Worm (Caenorhabditis elegans) whole organism, L4 larva: ENCODE results near the gene miz-1.
A peak's percentile ranks its signal among the peaks of the same experiment; 100 is the strongest.

Experiments used
- F10B5.3 ChIP-seq: sonication (generic microtip); optimal IDR thresholded peaks from 2 replicates; lab custom pipeline; 2016; ENCODE audit warnings: mild to moderate bottlenecking, missing genetic modification characterization, missing compliant biosample characterization
- T26A8.4 ChIP-seq: fragments of 200-800 bp; sonication (Bioruptor generic); IDR thresholded peaks from 2 replicates; pipeline ENCODE4 v1.3.6; 2022; ENCODE audit warnings: missing genetic modification characterization, missing compliant biosample characterization
- Y5F2A.4 ChIP-seq: fragments of 200-800 bp; sonication (Bioruptor generic); optimal IDR thresholded peaks from 2 replicates; lab custom pipeline; 2018; ENCODE audit warnings: mild to moderate bottlenecking, missing genetic modification characterization, missing compliant biosample characterization
- ZK546.5 ChIP-seq, 2 experiments: sonication (generic microtip); optimal IDR thresholded peaks; 2 replicates each; lab custom pipeline; 2017; ENCODE audit warnings: missing biosample characterization in 2 of 2, missing genetic modification characterization in 2 of 2
- aha-1 ChIP-seq: fragments of 150-350 bp; peaks from one replicate; lab custom pipeline; 2014; ENCODE audit warnings: missing biosample characterization, missing genetic modification characterization
- ceh-28 ChIP-seq: fragments of 150-350 bp; optimal IDR thresholded peaks from 2 replicates; lab custom pipeline; 2014; ENCODE audit warnings: missing biosample characterization, missing genetic modification reagents, missing genetic modification characterization
- ctbp-1 ChIP-seq: fragments of 200-800 bp; sonication (Bioruptor generic); IDR thresholded peaks from 2 replicates; pipeline ENCODE4 v1.3.6; 2022; ENCODE audit warnings: missing genetic modification reagents, missing genetic modification characterization, missing compliant biosample characterization
- mxl-3 ChIP-seq: fragments of 200-800 bp; sonication (Bioruptor generic); optimal IDR thresholded peaks from 2 replicates; lab custom pipeline; 2018; ENCODE audit warnings: mild to moderate bottlenecking, missing genetic modification characterization, missing compliant biosample characterization
- nhr-41 ChIP-seq: fragments of 200-800 bp; sonication (Bioruptor generic); IDR thresholded peaks from 2 replicates; pipeline ENCODE4 v1.3.6; 2022; ENCODE audit warnings: missing genetic modification reagents, missing genetic modification characterization, missing compliant biosample characterization
- nhr-76 ChIP-seq: fragments of 150-350 bp; optimal IDR thresholded peaks from 2 replicates; lab custom pipeline; 2014; ENCODE audit warnings: missing biosample characterization, missing genetic modification characterization
- rbr-2 ChIP-seq: sonication (generic microtip); optimal IDR thresholded peaks from 2 replicates; lab custom pipeline; 2016; ENCODE audit warnings: missing genotype, missing genetic modification characterization, missing compliant biosample characterization
- spr-1 ChIP-seq: sonication (generic microtip); optimal IDR thresholded peaks from 2 replicates; lab custom pipeline; 2016; ENCODE audit warnings: mild to moderate bottlenecking, missing genetic modification characterization, missing compliant biosample characterization
- unc-62 ChIP-seq, 3 experiments: fragments of 150-350 bp in 1 of 3; sonication (generic microtip); optimal IDR thresholded peaks in 2 of 3; peaks in 1 of 3; 1 replicate in 1 of 3; 2 replicates in 2 of 3; lab custom pipeline; 2014 to 2017; ENCODE audit warnings: missing biosample characterization in 3 of 3, missing genetic modification characterization in 3 of 3, missing genetic modification reagents in 3 of 3, missing genotype in 1 of 3

miz-1 gene

ce11 chrIV:10868629-10869251 is 56.5 kb downstream of the miz-1 start, which contains the start of gene F13E9.11:
Gene F13E9.11, minus strand, starts transcription at chrIV:10869135.
- peak; percentile 54 for TF ChIP-seq rbr-2 (tag; lab: Kevin White, UChicago)
- 0 out of 2 replicates have a peak, but pooled peaks have one; percentile 10 for TF ChIP-seq ctbp-1
- no peak for TF ChIP-seq nhr-41 (GFP tag; lab: Robert Waterston, UW)
- TF ChIP-seq unc-62 (GFP tag; optimal IDR thresholded peaks at IDR 0.05 in 1 of 2; lab: Kevin White, UChicago) = peak in 1 of 2 experiments; percentile 97
- no peak for TF ChIP-seq unc-62 (tag; optimal IDR thresholded peaks at IDR 0.05; lab: Kevin White, UChicago)
- no peak for TF ChIP-seq T26A8.4
- TF ChIP-seq mxl-3 (GFP tag; lab: Kevin White, UChicago) = peak; percentile 14
- no peak for TF ChIP-seq Y5F2A.4 (GFP tag; lab: Kevin White, UChicago)
- peak; percentile 95 for TF ChIP-seq aha-1 (tag; lab: Kevin White, UChicago)

- no peak for TF ChIP-seq ceh-28 (tag; lab: Kevin White, UChicago)
- TF ChIP-seq spr-1 (tag; lab: Kevin White, UChicago) = no peak
- TF ChIP-seq aha-1 (tag; lab: Kevin White, UChicago) = peak; percentile 88
- TF ChIP-seq unc-62 (GFP tag; optimal IDR thresholded peaks at IDR 0.05 in 1 of 2; lab: Kevin White, UChicago) = peak in 1 of 2 experiments; percentile 44
- TF ChIP-seq unc-62 (tag; optimal IDR thresholded peaks at IDR 0.05; lab: Kevin White, UChicago) = no peak
Observed at ce11 chrIV:10869642-10870041, 57.4 kb downstream of the miz-1 start.

ce11 chrIV:10870158-10870557 is 58.0 kb downstream of the miz-1 start:
- TF ChIP-seq T26A8.4 = no peak
- no peak for TF ChIP-seq nhr-76 (tag; lab: Kevin White, UChicago)
- no peak for TF ChIP-seq ZK546.5 (tag; optimal IDR thresholded peaks at IDR 0.05; lab: Kevin White, UChicago)
- TF ChIP-seq, all 104 proteins: peak for 0

- no peak for TF ChIP-seq F10B5.3 (tag; lab: Kevin White, UChicago)
- TF ChIP-seq, all 104 proteins: peak for 0
Observed at ce11 chrIV:10874527-10874926, 62.3 kb downstream of the miz-1 start, which contains the start of gene F13E9.12. Gene F13E9.12, minus strand, starts transcription at chrIV:10874627.
